Worm (Caenorhabditis elegans): ENCODE results near the gene C27H5.12.

Gene C27H5.12

ce11 chrII:7144307-7144706, 17.1 kb downstream of the C27H5.12 start, which contains the start of gene npr-31:
Gene npr-31 (plus strand): TSS chrII:7144607.
- TF ChIP-seq nhr-11 (tag; optimal IDR thresholded peaks at IDR 0.05) (no peak), nhr-232 (tag; optimal IDR thresholded peaks at IDR 0.05) (no peak), nfya-1 (tag; optimal IDR thresholded peaks at IDR 0.05) (no peak), ceh-6 (GFP tag; optimal IDR thresholded peaks at IDR 0.05) (no peak), fkh-10 (GFP tag; optimal IDR thresholded peaks at IDR 0.05) (no peak), pqm-1 (tag; optimal IDR thresholded peaks at IDR 0.05) (no peak), hlh-6 (tag; optimal IDR thresholded peaks at IDR 0.05) (no peak), hlh-13 (GFP tag; optimal IDR thresholded peaks at IDR 0.05) (no peak), ttx-3 (tag; optimal IDR thresholded peaks at IDR 0.05) (no peak), ceh-2 (tag; optimal IDR thresholded peaks at IDR 0.05) (no peak), che-1 (tag; optimal IDR thresholded peaks at IDR 0.05) (no peak), sox-4 (tag; optimal IDR thresholded peaks at IDR 0.05) (no peak), pax-1 (tag; optimal IDR thresholded peaks at IDR 0.05) (no peak), lim-6 (tag; optimal IDR thresholded peaks at IDR 0.05) (no peak), K09A11.1 (tag; optimal IDR thresholded peaks at IDR 0.05; ENCODE audit: insufficient read depth) (no peak), dmd-4 (tag; optimal IDR thresholded peaks at IDR 0.05; ENCODE audit: borderline replicate concordance) (no peak), sdc-2 (tag; optimal IDR thresholded peaks at IDR 0.05) (no peak), syd-9 (tag; optimal IDR thresholded peaks at IDR 0.05) (no peak), ceh-30 (tag; optimal IDR thresholded peaks at IDR 0.05) (no peak), madf-2 (tag; optimal IDR thresholded peaks at IDR 0.05) (no peak)

ce11 chrII:7139064-7139463, 22.3 kb downstream of the C27H5.12 start:
- TF ChIP-seq elt-2 (tag; optimal IDR thresholded peaks at IDR 0.05): peak; percentile 74
- TF ChIP-seq lin-11 (tag; optimal IDR thresholded peaks at IDR 0.05): no peak
- no peak for TF ChIP-seq unc-3 (GFP tag; conservative IDR thresholded peaks at IDR 0.05)
- TF ChIP-seq unc-3 (tag; optimal IDR thresholded peaks at IDR 0.05): no peak
- no peak for TF ChIP-seq hlh-30 (tag; optimal IDR thresholded peaks at IDR 0.05; ENCODE audit: insufficient read depth)

ce11 chrII:7131871-7132693, 29.3 kb downstream of the C27H5.12 start, which contains the start of the genes T07F8.4 and gld-3:
Gene T07F8.4 (minus strand): TSS chrII:7132032.
Gene gld-3 (plus strand): TSS chrII:7132643.
- TF ChIP-seq nfya-1 (tag; optimal IDR thresholded peaks at IDR 0.05) (peak; percentile 4), npax-4 (tag; optimal IDR thresholded peaks at IDR 0.05) (no peak), sox-2 (GFP tag; IDR thresholded peaks at IDR 0.05) (no peak), ceh-19 (GFP tag; optimal IDR thresholded peaks at IDR 0.05) (no peak), hlh-8 (tag; optimal IDR thresholded peaks at IDR 0.05) (no peak)

- TF ChIP-seq sox-4 (tag; optimal IDR thresholded peaks at IDR 0.05) (no peak), fkh-6 (tag; optimal IDR thresholded peaks at IDR 0.05) (no peak), Y22D7AL.16 (tag; optimal IDR thresholded peaks at IDR 0.05) (no peak), T23F11.4 (GFP tag; optimal IDR thresholded peaks at IDR 0.05) (no peak), rnt-1 (tag; optimal IDR thresholded peaks at IDR 0.05) (no peak), unc-55 (GFP tag; optimal IDR thresholded peaks at IDR 0.05) (no peak), hlh-13 (GFP tag; optimal IDR thresholded peaks at IDR 0.05) (no peak), elt-2 (tag; optimal IDR thresholded peaks at IDR 0.05) (no peak), pqm-1 (tag; optimal IDR thresholded peaks at IDR 0.05) (no peak), ceh-22 (tag; optimal IDR thresholded peaks at IDR 0.05) (no peak)
These were observed 35.0 kb downstream of the C27H5.12 start, which contains the start of gene F10E7.1 for ce11 chrII:7126457-7126856. Gene F10E7.1 (plus strand): TSS chrII:7126757.
